Worm (Caenorhabditis elegans): Measurements from ENCODE around the gene F31F6.3.

F31F6.3 gene

ce11 chrX:14894845-14895244 is 22.2 kb upstream of the F31F6.3 start, which contains the start of gene nac-1:
TSS of gene nac-1 (plus strand) at chrX:14895145.
- no peak for TF ChIP-seq unc-39 (tag; optimal IDR thresholded peaks at IDR 0.05)
- no peak for TF ChIP-seq tbx-8 (GFP tag; optimal IDR thresholded peaks at IDR 0.05)
- no peak for TF ChIP-seq ham-2 (GFP tag; optimal IDR thresholded peaks at IDR 0.05)
- TF ChIP-seq mab-5 (tag; optimal IDR thresholded peaks at IDR 0.05): no peak
- no peak for TF ChIP-seq M03D4.4 (tag; optimal IDR thresholded peaks at IDR 0.05)
- no peak for TF ChIP-seq bed-3 (GFP tag; optimal IDR thresholded peaks at IDR 0.05)
- no peak for TF ChIP-seq ceh-43 (GFP tag; optimal IDR thresholded peaks at IDR 0.05)
- TF ChIP-seq elt-1 (tag; optimal IDR thresholded peaks at IDR 0.05; ENCODE audit: borderline replicate concordance, insufficient read depth): no peak
- TF ChIP-seq ceh-39 (tag; optimal IDR thresholded peaks at IDR 0.05): no peak
- TF ChIP-seq snpc-4 (tag; optimal IDR thresholded peaks at IDR 0.05): no peak
- TF ChIP-seq pha-4 (tag; optimal IDR thresholded peaks at IDR 0.05): no peak
- no peak for TF ChIP-seq nhr-2 (tag; optimal IDR thresholded peaks at IDR 0.05)
- TF ChIP-seq nhr-76 (tag; optimal IDR thresholded peaks at IDR 0.05): no peak

- TF ChIP-seq elt-3 (tag; optimal IDR thresholded peaks at IDR 0.05) (no peak), ceh-39 (tag; optimal IDR thresholded peaks at IDR 0.05) (no peak), elt-1 (tag; optimal IDR thresholded peaks at IDR 0.05; ENCODE audit: borderline replicate concordance, insufficient read depth) (no peak), unc-120 (tag; optimal IDR thresholded peaks at IDR 0.05; ENCODE audit: poor library complexity, severe bottlenecking) (no peak), mls-2 (tag; optimal IDR thresholded peaks at IDR 0.05) (no peak), nhr-2 (tag; optimal IDR thresholded peaks at IDR 0.05) (no peak), hlh-1 (tag; optimal IDR thresholded peaks at IDR 0.05) (no peak), nhr-12 (tag; optimal IDR thresholded peaks at IDR 0.05) (no peak), zip-8 (tag; optimal IDR thresholded peaks at IDR 0.05) (no peak), tbx-8 (GFP tag; optimal IDR thresholded peaks at IDR 0.05) (no peak), mab-5 (tag; optimal IDR thresholded peaks at IDR 0.05) (no peak), ceh-43 (GFP tag; optimal IDR thresholded peaks at IDR 0.05) (no peak)
Observed at ce11 chrX:14894380-14894779, 21.7 kb upstream of the F31F6.3 start.

ce11 chrX:14888188-14888587 is 15.5 kb upstream of the F31F6.3 start, which contains the start of gene daf-6:
TSS of gene daf-6 (plus strand) at chrX:14888488.
- TF ChIP-seq pha-4 (tag; optimal IDR thresholded peaks at IDR 0.05) (no peak), ceh-43 (GFP tag; optimal IDR thresholded peaks at IDR 0.05) (no peak), sptf-1 (tag; optimal IDR thresholded peaks at IDR 0.05) (no peak), zip-8 (tag; optimal IDR thresholded peaks at IDR 0.05) (no peak), ztf-11 (tag; optimal IDR thresholded peaks at IDR 0.05) (no peak), mls-2 (tag; optimal IDR thresholded peaks at IDR 0.05) (no peak), elt-1 (tag; optimal IDR thresholded peaks at IDR 0.05; ENCODE audit: borderline replicate concordance, insufficient read depth) (no peak), unc-120 (tag; optimal IDR thresholded peaks at IDR 0.05; ENCODE audit: poor library complexity, severe bottlenecking) (no peak), elt-3 (tag; optimal IDR thresholded peaks at IDR 0.05) (no peak), flh-1 (GFP tag; optimal IDR thresholded peaks at IDR 0.05) (no peak), tbx-8 (GFP tag; optimal IDR thresholded peaks at IDR 0.05) (no peak), cnd-1 (tag; optimal IDR thresholded peaks at IDR 0.05) (no peak), hlh-1 (tag; optimal IDR thresholded peaks at IDR 0.05) (no peak), lsy-2 (tag; optimal IDR thresholded peaks at IDR 0.05) (no peak), lin-13 (tag; optimal IDR thresholded peaks at IDR 0.05) (no peak), nhr-237 (tag; optimal IDR thresholded peaks at IDR 0.05) (no peak), lin-32 (GFP tag; optimal IDR thresholded peaks at IDR 0.05) (no peak), nhr-28 (tag; optimal IDR thresholded peaks at IDR 0.05) (no peak), nhr-76 (tag; optimal IDR thresholded peaks at IDR 0.05) (no peak)

DNA sequence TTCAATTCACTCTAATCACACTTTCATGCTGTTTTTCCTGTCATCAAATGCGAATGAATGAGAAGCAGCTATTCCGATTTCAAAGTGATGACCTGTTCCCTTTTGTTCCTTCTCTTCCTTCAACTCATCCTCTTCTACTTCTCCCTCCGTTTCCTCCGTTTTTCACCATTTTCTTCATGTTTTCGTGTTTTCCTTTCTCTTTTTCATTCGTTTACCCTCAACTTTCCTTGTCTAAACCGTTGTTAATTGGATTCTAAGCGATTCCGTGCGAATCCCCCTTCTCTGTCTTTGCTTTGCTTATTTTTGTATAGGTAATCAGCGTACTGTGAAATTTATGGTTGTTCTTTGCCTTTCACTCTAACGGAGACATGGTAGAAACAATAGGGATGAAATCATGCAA is 13.2 kb upstream of the F31F6.3 start:
- TF ChIP-seq sptf-1 (tag; optimal IDR thresholded peaks at IDR 0.05) (peak; percentile 32), hlh-1 (tag; optimal IDR thresholded peaks at IDR 0.05) (no peak)

ce11 chrX:14881119-14881518 is 8.5 kb upstream of the F31F6.3 start, which contains the start of gene flp-8:
TSS of gene flp-8 (plus strand) at chrX:14881419.
- TF ChIP-seq pha-4 (tag; optimal IDR thresholded peaks at IDR 0.05): no peak
- no peak for TF ChIP-seq blmp-1 (tag; optimal IDR thresholded peaks at IDR 0.05)
- no peak for TF ChIP-seq mls-2 (tag; optimal IDR thresholded peaks at IDR 0.05)
- TF ChIP-seq nhr-2 (tag; optimal IDR thresholded peaks at IDR 0.05): no peak
- no peak for TF ChIP-seq ces-1 (GFP tag; optimal IDR thresholded peaks at IDR 0.05)
- TF ChIP-seq bed-3 (GFP tag; optimal IDR thresholded peaks at IDR 0.05): no peak
- TF ChIP-seq unc-62 (GFP tag; optimal IDR thresholded peaks at IDR 0.05): no peak
- TF ChIP-seq lsy-2 (tag; optimal IDR thresholded peaks at IDR 0.05): no peak
- TF ChIP-seq lin-13 (tag; optimal IDR thresholded peaks at IDR 0.05): no peak
- no peak for TF ChIP-seq tbx-8 (GFP tag; optimal IDR thresholded peaks at IDR 0.05)
- TF ChIP-seq flh-1 (GFP tag; optimal IDR thresholded peaks at IDR 0.05): no peak
- no peak for TF ChIP-seq ztf-11 (tag; optimal IDR thresholded peaks at IDR 0.05)
- no peak for TF ChIP-seq zip-8 (tag; optimal IDR thresholded peaks at IDR 0.05)

Data from whole organism, mixed stage, embryonic.